Worm (Caenorhabditis elegans) whole organism, L4 larva: ENCODE measurements around the gene Y37E11AM.2.

Experiments
- D1046.2 ChIP-seq: fragments of 200-800 bp; sonication (Bioruptor generic); IDR thresholded peaks from 2 replicates; pipeline ENCODE4 v1.3.6; 2022; ENCODE audit warnings: missing genetic modification characterization, missing compliant biosample characterization
- F26F4.8 ChIP-seq: fragments of 200-800 bp; sonication (Bioruptor generic); conservative IDR thresholded peaks from 2 replicates; pipeline ENCODE4 v1.3.6; 2022; ENCODE audit warnings: missing genetic modification characterization, missing compliant biosample characterization
- F49E8.2 ChIP-seq: sonication (generic microtip); optimal IDR thresholded peaks from 2 replicates; lab custom pipeline; 2016; ENCODE audit warnings: missing compliant biosample characterization, mild to moderate bottlenecking, missing genetic modification characterization, borderline replicate concordance
- T26A8.4 ChIP-seq: fragments of 200-800 bp; sonication (Bioruptor generic); IDR thresholded peaks from 2 replicates; pipeline ENCODE4 v1.3.6; 2022; ENCODE audit warnings: missing genetic modification characterization, missing compliant biosample characterization
- ZK337.2 ChIP-seq: fragments of 200-800 bp; sonication (Bioruptor generic); IDR thresholded peaks from 2 replicates; pipeline ENCODE4 v1.3.6; 2022; ENCODE audit warnings: missing genetic modification reagents, missing genetic modification characterization, missing compliant biosample characterization
- aha-1 ChIP-seq: fragments of 150-350 bp; peaks from one replicate; lab custom pipeline; 2014; ENCODE audit warnings: missing biosample characterization, missing genetic modification characterization
- ceh-28 ChIP-seq: fragments of 150-350 bp; optimal IDR thresholded peaks from 2 replicates; lab custom pipeline; 2014; ENCODE audit warnings: missing biosample characterization, missing genetic modification reagents, missing genetic modification characterization
- ceh-44 ChIP-seq: fragments of 200-800 bp; sonication (Bioruptor generic); IDR thresholded peaks from 2 replicates; pipeline ENCODE4 v1.3.6; 2022; ENCODE audit warnings: missing genetic modification reagents, missing genetic modification characterization, missing compliant biosample characterization
- daf-16 ChIP-seq, 3 experiments: sonication (generic microtip); optimal IDR thresholded peaks; 2 replicates each; lab custom pipeline; 2016 to 2017; ENCODE audit warnings: missing genetic modification characterization in 3 of 3, missing genetic modification reagents in 3 of 3, mild to moderate bottlenecking in 2 of 3, missing compliant biosample characterization in 2 of 3, missing biosample characterization in 1 of 3, moderate library complexity in 1 of 3
- dmd-6 ChIP-seq: fragments of 200-800 bp; sonication (Bioruptor generic); IDR thresholded peaks from 2 replicates; pipeline ENCODE4 v1.3.6; 2022; ENCODE audit warnings: missing genetic modification reagents, missing genetic modification characterization, missing compliant biosample characterization
- dpl-1 ChIP-seq: fragments of 150-350 bp; optimal IDR thresholded peaks from 2 replicates; lab custom pipeline; 2014; ENCODE audit warnings: missing biosample characterization, missing genetic modification reagents, missing genetic modification characterization
- dve-1 ChIP-seq: sonication (generic microtip); optimal IDR thresholded peaks from 2 replicates; lab custom pipeline; 2017; ENCODE audit warnings: antibody characterized with exemption, mild to moderate bottlenecking, missing genetic modification characterization, missing compliant biosample characterization; ENCODE audit not compliant: insufficient read depth
- fkh-10 ChIP-seq: fragments of 150-350 bp; optimal IDR thresholded peaks from 2 replicates; lab custom pipeline; 2014; ENCODE audit warnings: missing biosample characterization, missing genetic modification reagents, missing genetic modification characterization
- gei-8 ChIP-seq: fragments of 200-800 bp; sonication (Bioruptor generic); optimal IDR thresholded peaks from 2 replicates; lab custom pipeline; 2018; ENCODE audit warnings: mild to moderate bottlenecking, missing genetic modification characterization, missing compliant biosample characterization
- hif-1 ChIP-seq, 2 experiments: sonication (generic microtip); optimal IDR thresholded peaks; 2 replicates each; lab custom pipeline; 2016 to 2017; ENCODE audit warnings: missing compliant biosample characterization in 2 of 2, missing genetic modification characterization in 2 of 2, missing genetic modification reagents in 2 of 2, missing genotype in 2 of 2, mild to moderate bottlenecking in 1 of 2
- hlh-30 ChIP-seq: sonication (generic microtip); optimal IDR thresholded peaks from 2 replicates; lab custom pipeline; 2017; ENCODE audit warnings: antibody characterized with exemption, mild to moderate bottlenecking, missing genetic modification characterization, missing compliant biosample characterization; ENCODE audit not compliant: insufficient read depth
- hmg-1.1 ChIP-seq: fragments of 200-800 bp; sonication (Bioruptor generic); IDR thresholded peaks from 2 replicates; pipeline ENCODE4 v1.3.6; 2022; ENCODE audit warnings: missing genetic modification reagents, missing genetic modification characterization, missing compliant biosample characterization
- lin-15B ChIP-seq: fragments of 150-350 bp; sonication (generic microtip); optimal IDR thresholded peaks from 3 replicates; lab custom pipeline; 2014; ENCODE audit warnings: missing biosample characterization, missing genetic modification characterization
- lin-38 ChIP-seq: fragments of 200-800 bp; sonication (Bioruptor generic); IDR thresholded peaks from 2 replicates; pipeline ENCODE4 v1.3.6; 2022; ENCODE audit warnings: missing genetic modification reagents, missing genetic modification characterization, missing compliant biosample characterization
- lsy-2 ChIP-seq, 2 experiments: fragments of 150-350 bp in 1 of 2; sonication (generic microtip) in 1 of 2; optimal IDR thresholded peaks; 2 replicates each; lab custom pipeline; 2014 to 2017; ENCODE audit warnings: missing biosample characterization in 2 of 2, missing genetic modification characterization in 2 of 2
- madf-9 ChIP-seq: fragments of 200-800 bp; sonication (Bioruptor generic); conservative IDR thresholded peaks from 2 replicates; pipeline ENCODE4 v1.3.6; 2022; ENCODE audit warnings: missing genetic modification reagents, missing genetic modification characterization, missing compliant biosample characterization
- mdl-1 ChIP-seq, 2 experiments: fragments of 150-350 bp in 1 of 2; sonication (generic microtip) in 1 of 2; optimal IDR thresholded peaks; 2 replicates each; lab custom pipeline; 2014 to 2017; ENCODE audit warnings: missing biosample characterization in 2 of 2, missing genetic modification characterization in 2 of 2
- mep-1 ChIP-seq: fragments of 150-350 bp; sonication (generic microtip); optimal IDR thresholded peaks from 3 replicates; lab custom pipeline; 2014; ENCODE audit warnings: missing biosample characterization, missing genetic modification characterization
- mes-2 ChIP-seq: sonication (generic microtip); optimal IDR thresholded peaks from 2 replicates; lab custom pipeline; 2016; ENCODE audit warnings: missing genotype, mild to moderate bottlenecking, missing genetic modification characterization, missing compliant biosample characterization; ENCODE audit not compliant: poor library complexity, severe bottlenecking
- mxl-2 ChIP-seq: fragments of 200-800 bp; sonication (Bioruptor generic); conservative IDR thresholded peaks from 2 replicates; pipeline ENCODE4 v1.3.6; 2022; ENCODE audit warnings: missing genetic modification reagents, missing genetic modification characterization, missing compliant biosample characterization
- mxl-3 ChIP-seq: fragments of 200-800 bp; sonication (Bioruptor generic); optimal IDR thresholded peaks from 2 replicates; lab custom pipeline; 2018; ENCODE audit warnings: mild to moderate bottlenecking, missing genetic modification characterization, missing compliant biosample characterization
- nhr-10 ChIP-seq: fragments of 150-350 bp; optimal IDR thresholded peaks from 2 replicates; lab custom pipeline; 2014; ENCODE audit warnings: missing biosample characterization, missing genetic modification characterization
- nhr-11 ChIP-seq: fragments of 150-350 bp; optimal IDR thresholded peaks from 2 replicates; lab custom pipeline; 2014; ENCODE audit warnings: missing biosample characterization, missing genetic modification characterization
- nhr-111 ChIP-seq: fragments of 200-800 bp; sonication (Bioruptor generic); optimal IDR thresholded peaks from 2 replicates; lab custom pipeline; 2018; ENCODE audit warnings: mild to moderate bottlenecking, missing genetic modification characterization, missing compliant biosample characterization
- nhr-237 ChIP-seq: sonication (generic microtip); optimal IDR thresholded peaks from 2 replicates; lab custom pipeline; 2017; ENCODE audit warnings: missing biosample characterization, missing genetic modification characterization
- nhr-25 ChIP-seq: sonication (generic microtip); optimal IDR thresholded peaks from 2 replicates; lab custom pipeline; 2017; ENCODE audit warnings: missing genetic modification characterization, mild to moderate bottlenecking, missing compliant biosample characterization, antibody characterized with exemption, moderate library complexity, borderline replicate concordance; ENCODE audit not compliant: insufficient read depth
- nhr-28 ChIP-seq: fragments of 150-350 bp; optimal IDR thresholded peaks from 2 replicates; lab custom pipeline; 2014; ENCODE audit warnings: missing biosample characterization, missing genetic modification characterization
- nhr-42 ChIP-seq: fragments of 200-800 bp; sonication (Bioruptor generic); IDR thresholded peaks from 2 replicates; pipeline ENCODE4 v1.3.6; 2022; ENCODE audit warnings: missing genetic modification characterization, missing compliant biosample characterization
- nhr-6 ChIP-seq: fragments of 150-350 bp; optimal IDR thresholded peaks from 2 replicates; lab custom pipeline; 2014; ENCODE audit warnings: missing biosample characterization, missing genetic modification characterization
- nhr-77 ChIP-seq: fragments of 150-350 bp; optimal IDR thresholded peaks from 2 replicates; lab custom pipeline; 2014; ENCODE audit warnings: missing biosample characterization, missing genetic modification characterization
- pha-4 ChIP-seq, 2 experiments: fragments of 150-350 bp in 1 of 2; fragments of 200-800 bp in 1 of 2; sonication (Bioruptor generic) in 1 of 2; IDR thresholded peaks in 1 of 2; optimal IDR thresholded peaks in 1 of 2; 2 replicates each; pipeline versions ENCODE4 v1.3.6 to Lab custom; 2014 to 2022; ENCODE audit warnings: missing genetic modification characterization in 2 of 2, missing genetic modification reagents in 2 of 2, missing biosample characterization in 1 of 2, missing compliant biosample characterization in 1 of 2
- php-3 ChIP-seq: fragments of 200-800 bp; sonication (Bioruptor generic); IDR thresholded peaks from 2 replicates; pipeline ENCODE4 v1.3.6; 2022; ENCODE audit warnings: missing genetic modification reagents, missing genetic modification characterization, missing compliant biosample characterization
- pqm-1 ChIP-seq: sonication (generic microtip); optimal IDR thresholded peaks from 2 replicates; lab custom pipeline; 2017; ENCODE audit warnings: missing biosample characterization, missing genetic modification characterization
- saeg-2 ChIP-seq: fragments of 200-800 bp; sonication (Bioruptor generic); IDR thresholded peaks from 2 replicates; pipeline ENCODE4 v1.3.6; 2022; ENCODE audit warnings: missing genetic modification reagents, missing genetic modification characterization, missing compliant biosample characterization
- set-16 ChIP-seq: fragments of 200-800 bp; sonication (Bioruptor generic); IDR thresholded peaks from 2 replicates; pipeline ENCODE4 v1.3.6; 2022; ENCODE audit warnings: missing genetic modification reagents, missing genetic modification characterization, missing compliant biosample characterization
- snpc-4 ChIP-seq: fragments of 150-350 bp; optimal IDR thresholded peaks from 2 replicates; lab custom pipeline; 2014; ENCODE audit warnings: missing biosample characterization, missing genetic modification characterization
- spr-1 ChIP-seq: sonication (generic microtip); optimal IDR thresholded peaks from 2 replicates; lab custom pipeline; 2016; ENCODE audit warnings: mild to moderate bottlenecking, missing genetic modification characterization, missing compliant biosample characterization
- unc-62 ChIP-seq, 3 experiments: fragments of 150-350 bp in 1 of 3; sonication (generic microtip); optimal IDR thresholded peaks in 2 of 3; peaks in 1 of 3; 1 replicate in 1 of 3; 2 replicates in 2 of 3; lab custom pipeline; 2014 to 2017; ENCODE audit warnings: missing biosample characterization in 3 of 3, missing genetic modification characterization in 3 of 3, missing genetic modification reagents in 3 of 3, missing genotype in 1 of 3
- zip-2 ChIP-seq: fragments of 150-350 bp; optimal IDR thresholded peaks from 2 replicates; lab custom pipeline; 2014; ENCODE audit warnings: missing biosample characterization, missing genetic modification characterization

Y37E11AM.2 gene

ce11 chrIV:3742426-3742839 lies 17.2 kb upstream of the Y37E11AM.2 start (continued):
- TF ChIP-seq nhr-25 (tag; lab: Kevin White, UChicago) (peak; percentile 57), nhr-10 (tag; lab: Kevin White, UChicago) (peak; percentile 62), nhr-42 (no peak), mxl-2 (no peak), mes-2 (tag; lab: Kevin White, UChicago) (peak; percentile 73), snpc-4 (tag; lab: Kevin White, UChicago) (no peak), nhr-237 (tag; lab: Kevin White, UChicago) (no peak), ceh-44 (GFP tag; lab: Robert Waterston, UW) (no peak), zip-2 (no peak), F49E8.2 (tag; lab: Kevin White, UChicago) (no peak), ceh-28 (tag; lab: Kevin White, UChicago) (peak; percentile 70), madf-9 (GFP tag; lab: Robert Waterston, UW) (no peak), ZK337.2 (no peak), spr-1 (peak; percentile 49), set-16 (peak; percentile 54), dpl-1 (peak; percentile 47)

- TF ChIP-seq unc-62 (GFP tag; optimal IDR thresholded peaks at IDR 0.05 in 1 of 2; lab: Kevin White, UChicago) (peak in 1 of 2 experiments; percentile 92), unc-62 (tag; optimal IDR thresholded peaks at IDR 0.05; lab: Kevin White, UChicago) (no peak), saeg-2 (GFP tag; lab: Robert Waterston, UW) (no peak)
Measured at ce11 chrIV:3741874-3742273, 16.6 kb upstream of the Y37E11AM.2 start.

ce11 chrIV:3740830-3741477 lies 15.7 kb upstream of the Y37E11AM.2 start, which contains the start of gene nape-1:
TSS of gene nape-1 (minus strand) at chrIV:3740880.
- TF ChIP-seq lsy-2 (tag; optimal IDR thresholded peaks at IDR 0.05; lab: Kevin White, UChicago) (peak in 1 of 2 experiments; percentile 62), spr-1 (no peak), mep-1 (tag; lab: Kevin White, UChicago) (peak; percentile 53), madf-9 (GFP tag; lab: Robert Waterston, UW) (no peak), mxl-3 (peak; percentile 55), hif-1 (tag; optimal IDR thresholded peaks at IDR 0.05; lab: Kevin White, UChicago) (peak in 1 of 2 experiments; percentile 55), dmd-6 (GFP tag; lab: Robert Waterston, UW) (peak; percentile 44; the same call in 1 of the 2 replicates), F49E8.2 (tag; lab: Kevin White, UChicago) (no peak), D1046.2 (GFP tag; lab: Robert Waterston, UW) (no peak), daf-16 (GFP tag; optimal IDR thresholded peaks at IDR 0.05; lab: Kevin White, UChicago) (no peak), daf-16 (tag; optimal IDR thresholded peaks at IDR 0.05; lab: Kevin White, UChicago) (peak; percentile 67), F26F4.8 (GFP tag; lab: Robert Waterston, UW) (no peak), nhr-11 (tag; lab: Kevin White, UChicago) (no peak), zip-2 (no peak), hlh-30 (peak; percentile 63), lin-15B (tag; lab: Kevin White, UChicago) (no peak), mdl-1 (tag; optimal IDR thresholded peaks at IDR 0.05; lab: Kevin White, UChicago) (peak in 1 of 2 experiments; percentile 80), pqm-1 (tag; lab: Kevin White, UChicago) (peak; percentile 49), php-3 (GFP tag; lab: Robert Waterston, UW) (no peak), nhr-77 (tag; lab: Kevin White, UChicago) (peak; percentile 29), lin-38 (peak; percentile 72), pha-4 (GFP tag; IDR thresholded peaks at IDR 0.05; lab: Robert Waterston, UW) (peak; percentile 64; the same call in 1 of the 2 replicates), pha-4 (tag; optimal IDR thresholded peaks at IDR 0.05; lab: Kevin White, UChicago) (peak; percentile 92), dpl-1 (peak; percentile 29), gei-8 (GFP tag; lab: Kevin White, UChicago) (no peak), T26A8.4 (peak; percentile 35), fkh-10 (GFP tag; lab: Kevin White, UChicago) (peak; percentile 29), hmg-1.1 (GFP tag; lab: Robert Waterston, UW) (peak; percentile 47; the same call in 1 of the 2 replicates), dve-1 (tag; lab: Kevin White, UChicago) (peak; percentile 20), nhr-237 (tag; lab: Kevin White, UChicago) (no peak), aha-1 (tag; lab: Kevin White, UChicago) (peak; percentile 93), nhr-6 (tag; lab: Kevin White, UChicago) (peak; percentile 22), nhr-111 (GFP tag; lab: Kevin White, UChicago) (no peak), nhr-28 (peak; percentile 94)
